Fruit fly (Drosophila melanogaster) whole organism, embryonic: Measurements from ENCODE around the gene Crz.

ENCODE experiments used
- Abd-B ChIP-seq: fragments of 200-800 bp; sonication (Bioruptor generic); optimal IDR thresholded peaks from 2 replicates; lab custom pipeline; 2018; ENCODE audit warnings: missing biosample characterization, mild to moderate bottlenecking, missing genetic modification characterization, moderate library complexity
- CG12071 ChIP-seq: fragments of 200-800 bp; sonication (Bioruptor generic); optimal IDR thresholded peaks from 3 replicates; lab custom pipeline; 2018; ENCODE audit warnings: missing biosample characterization, mild to moderate bottlenecking, missing genetic modification characterization
- CG12659 ChIP-seq: fragments of 200-800 bp; sonication (Bioruptor generic); optimal IDR thresholded peaks from 3 replicates; lab custom pipeline; 2017; ENCODE audit warnings: mild to moderate bottlenecking, missing biosample characterization, missing genetic modification reagents, missing genetic modification characterization
- CG12942 ChIP-seq: fragments of 200-800 bp; sonication (Bioruptor generic); optimal IDR thresholded peaks from 3 replicates; lab custom pipeline; 2016; ENCODE audit warnings: missing biosample characterization, missing genetic modification characterization
- CG13296 ChIP-seq: fragments of 200-800 bp; sonication (Bioruptor generic); optimal IDR thresholded peaks from 3 replicates; lab custom pipeline; 2018; ENCODE audit warnings: missing biosample characterization, mild to moderate bottlenecking, missing genetic modification characterization
- CG13894 ChIP-seq: fragments of 200-800 bp; sonication (Bioruptor generic); optimal IDR thresholded peaks from 3 replicates; lab custom pipeline; 2018; ENCODE audit warnings: missing biosample characterization, mild to moderate bottlenecking, missing genetic modification characterization, moderate library complexity
- CG14441 ChIP-seq: fragments of 200-800 bp; sonication (Bioruptor generic); IDR thresholded peaks from 2 replicates; pipeline ENCODE4 v1.3.6; 2022; ENCODE audit warnings: missing biosample characterization, missing genetic modification characterization
- CG15696 ChIP-seq: fragments of 200-800 bp; sonication (Bioruptor generic); optimal IDR thresholded peaks from 2 replicates; lab custom pipeline; 2019; ENCODE audit warnings: missing biosample characterization, mild to moderate bottlenecking, missing genetic modification characterization, moderate library complexity
- CG1647 ChIP-seq: fragments of 200-800 bp; sonication (Bioruptor generic); optimal IDR thresholded peaks from 3 replicates; lab custom pipeline; 2016; ENCODE audit warnings: missing biosample characterization, missing genetic modification characterization
- CG18599 ChIP-seq: fragments of 200-800 bp; sonication (Bioruptor generic); optimal IDR thresholded peaks from 3 replicates; lab custom pipeline; 2017; ENCODE audit warnings: missing biosample characterization, missing genetic modification characterization, mild to moderate bottlenecking, moderate library complexity, missing genetic modification reagents
- CG18619 ChIP-seq: fragments of 200-800 bp; sonication (Bioruptor generic); optimal IDR thresholded peaks from 3 replicates; lab custom pipeline; 2017; ENCODE audit warnings: missing biosample characterization, mild to moderate bottlenecking, missing genetic modification characterization
- CG3163 ChIP-seq: fragments of 200-800 bp; sonication (Bioruptor generic); optimal IDR thresholded peaks from 3 replicates; lab custom pipeline; 2016; ENCODE audit warnings: missing biosample characterization, missing genetic modification characterization
- CG4424 ChIP-seq: fragments of 200-800 bp; sonication (Bioruptor generic); optimal IDR thresholded peaks from 3 replicates; lab custom pipeline; 2016; ENCODE audit warnings: missing biosample characterization, missing genetic modification characterization
- CG7556 ChIP-seq: fragments of 200-800 bp; sonication (Bioruptor generic); optimal IDR thresholded peaks from 2 replicates; lab custom pipeline; 2017; ENCODE audit warnings: missing biosample characterization, mild to moderate bottlenecking, missing genetic modification characterization
- CG8089 ChIP-seq: fragments of 200-800 bp; sonication (Bioruptor generic); optimal IDR thresholded peaks from 3 replicates; lab custom pipeline; 2016; ENCODE audit warnings: missing biosample characterization, missing genetic modification characterization
- CG9437 ChIP-seq: fragments of 200-800 bp; sonication (Bioruptor generic); optimal IDR thresholded peaks from 2 replicates; lab custom pipeline; 2018; ENCODE audit warnings: missing biosample characterization, mild to moderate bottlenecking, missing genetic modification characterization
- Dek ChIP-seq: fragments of 200-800 bp; sonication (Bioruptor generic); optimal IDR thresholded peaks from 3 replicates; lab custom pipeline; 2019; ENCODE audit warnings: missing biosample characterization, mild to moderate bottlenecking, missing genetic modification characterization, moderate library complexity
- Fer3 ChIP-seq: fragments of 200-800 bp; sonication (Bioruptor generic); optimal IDR thresholded peaks from 2 replicates; lab custom pipeline; 2018; ENCODE audit warnings: missing biosample characterization, mild to moderate bottlenecking, missing genetic modification characterization, moderate library complexity
- Gug ChIP-seq: fragments of 200-800 bp; sonication (Bioruptor generic); IDR thresholded peaks from 4 replicates; pipeline ENCODE4 v1.3.6; 2022; ENCODE audit warnings: missing biosample characterization, missing genetic modification characterization
- H15 ChIP-seq: fragments of 200-800 bp; sonication (Bioruptor generic); IDR thresholded peaks from 3 replicates; pipeline ENCODE4 v1.3.6; 2022; ENCODE audit warnings: missing biosample characterization, missing genetic modification characterization
- HLH3B ChIP-seq: fragments of 200-800 bp; sonication (Bioruptor generic); IDR thresholded peaks from 2 replicates; pipeline ENCODE4 v1.3.6; 2022; ENCODE audit warnings: missing biosample characterization, missing genetic modification characterization
- HLHmδ ChIP-seq: fragments of 200-800 bp; sonication (Bioruptor generic); optimal IDR thresholded peaks from 2 replicates; lab custom pipeline; 2018; ENCODE audit warnings: missing biosample characterization, mild to moderate bottlenecking, missing genetic modification characterization, moderate library complexity
- Jarid2 ChIP-seq: fragments of 200-800 bp; sonication (Bioruptor generic); optimal IDR thresholded peaks from 3 replicates; lab custom pipeline; 2017; ENCODE audit warnings: mild to moderate bottlenecking, missing biosample characterization, missing genetic modification reagents, missing genetic modification characterization
- Tbp ChIP-seq: fragments of >200 bp; optimal IDR thresholded peaks from 2 replicates; lab custom pipeline; 2018; ENCODE audit warnings: missing biosample characterization, missing genetic modification characterization
- ap ChIP-seq: fragments of 200-800 bp; sonication (Bioruptor generic); IDR thresholded peaks from 2 replicates; pipeline ENCODE4 v1.3.6; 2022; ENCODE audit warnings: missing biosample characterization, missing genetic modification characterization
- caup ChIP-seq: fragments of 200-800 bp; sonication (Bioruptor generic); optimal IDR thresholded peaks from 3 replicates; lab custom pipeline; 2017; ENCODE audit warnings: missing biosample characterization, mild to moderate bottlenecking, missing genetic modification characterization, moderate library complexity; ENCODE audit not compliant: severe bottlenecking
- croc ChIP-seq: fragments of 200-800 bp; sonication (Bioruptor generic); conservative IDR thresholded peaks from 3 replicates; pipeline ENCODE4 v1.3.6; 2022; ENCODE audit warnings: missing biosample characterization, missing genetic modification characterization
- dmrt99B ChIP-seq: fragments of 200-800 bp; sonication (Bioruptor generic); optimal IDR thresholded peaks from 2 replicates; lab custom pipeline; 2018; ENCODE audit warnings: missing biosample characterization, mild to moderate bottlenecking, missing genetic modification characterization, moderate library complexity
- dpn ChIP-seq, 2 experiments: fragments of 200-800 bp; sonication (Bioruptor generic); optimal IDR thresholded peaks; 3 replicates each; lab custom pipeline; 2016; ENCODE audit warnings: missing biosample characterization in 2 of 2, missing genetic modification characterization in 2 of 2
- ewg ChIP-seq: fragments of 200-800 bp; sonication (Bioruptor generic); optimal IDR thresholded peaks from 3 replicates; lab custom pipeline; 2017; ENCODE audit warnings: mild to moderate bottlenecking, missing biosample characterization, missing genetic modification reagents, missing genetic modification characterization
- grau ChIP-seq: fragments of 200-800 bp; optimal IDR thresholded peaks from 3 replicates; lab custom pipeline; 2019; ENCODE audit warnings: missing biosample characterization, mild to moderate bottlenecking, missing genetic modification characterization, moderate library complexity
- kah ChIP-seq: fragments of 200-800 bp; sonication (Bioruptor generic); optimal IDR thresholded peaks from 2 replicates; lab custom pipeline; 2018; ENCODE audit warnings: missing biosample characterization, mild to moderate bottlenecking, missing genetic modification characterization
- klu ChIP-seq: fragments of 200-800 bp; sonication (Bioruptor generic); IDR thresholded peaks from 2 replicates; pipeline ENCODE4 v1.3.6; 2022; ENCODE audit warnings: missing biosample characterization, missing genetic modification characterization
- lmd ChIP-seq: fragments of 200-800 bp; sonication (Bioruptor generic); IDR thresholded peaks from 2 replicates; pipeline ENCODE4 v1.3.6; 2022; ENCODE audit warnings: missing biosample characterization, missing genetic modification characterization
- lov ChIP-seq, 2 experiments: fragments of 200-800 bp in 1 of 2; fragments of >200 bp in 1 of 2; sonication (Bioruptor generic) in 1 of 2; IDR thresholded peaks in 1 of 2; optimal IDR thresholded peaks in 1 of 2; 2 replicates in 1 of 2; 3 replicates in 1 of 2; pipeline versions ENCODE4 v1.3.6 to Lab custom; 2017 to 2022; ENCODE audit warnings: missing biosample characterization in 1 of 2, missing genetic modification characterization in 1 of 2
- nmo ChIP-seq: fragments of 200-800 bp; sonication (Bioruptor generic); optimal IDR thresholded peaks from 2 replicates; lab custom pipeline; 2018; ENCODE audit warnings: missing biosample characterization, mild to moderate bottlenecking, missing genetic modification characterization, moderate library complexity
- nom ChIP-seq: fragments of 200-800 bp; sonication (Bioruptor generic); optimal IDR thresholded peaks from 2 replicates; lab custom pipeline; 2017; ENCODE audit warnings: missing biosample characterization, missing genetic modification characterization, mild to moderate bottlenecking, moderate library complexity, missing genetic modification reagents
- onecut ChIP-seq: fragments of 200-800 bp; sonication (Bioruptor generic); IDR thresholded peaks from 2 replicates; pipeline ENCODE4 v1.3.6; 2022; ENCODE audit warnings: missing biosample characterization, missing genetic modification characterization
- trem ChIP-seq: fragments of 200-800 bp; optimal IDR thresholded peaks from 3 replicates; lab custom pipeline; 2019; ENCODE audit warnings: missing biosample characterization, mild to moderate bottlenecking, missing genetic modification characterization, moderate library complexity
- zf30C ChIP-seq: fragments of 200-800 bp; sonication (Bioruptor generic); optimal IDR thresholded peaks from 3 replicates; lab custom pipeline; 2018; ENCODE audit warnings: missing biosample characterization, mild to moderate bottlenecking, missing genetic modification characterization

Crz gene

dm6 chr3R:14353733-14354152, 39.1 kb downstream of the Crz start (continued):
- TF ChIP-seq CG13894 (tag; lab: Kevin White, UChicago): peak; percentile 36
- no peak for TF ChIP-seq onecut
- TF ChIP-seq nmo (GFP tag; lab: Kevin White, UChicago): peak; percentile 74
- TF ChIP-seq Gug (GFP tag; lab: Robert Waterston, UW): 0 out of 4 replicates have a peak, but pooled peaks have one; percentile 33
- peak; percentile 87 for TF ChIP-seq nom (GFP tag; lab: Kevin White, UChicago)
- peak; percentile 59 for TF ChIP-seq CG12659 (GFP tag; lab: Kevin White, UChicago)
- peak; percentile 27 for TF ChIP-seq kah
- no peak for TF ChIP-seq CG1647 (GFP tag; lab: Kevin White, UChicago)
- TF ChIP-seq HLH3B: peak; percentile 62
- TF ChIP-seq H15 (GFP tag; lab: Robert Waterston, UW): peak; percentile 30; the same call in 1 of the 3 replicates
- peak; percentile 49 for TF ChIP-seq Abd-B (GFP tag; lab: Kevin White, UChicago)
- TF ChIP-seq CG8089 (GFP tag; lab: Kevin White, UChicago): no peak
- peak; percentile 32 for TF ChIP-seq CG15696
- peak; percentile 70 for TF ChIP-seq Fer3
- TF ChIP-seq CG13296 (GFP tag; lab: Kevin White, UChicago): peak; percentile 81
- TF ChIP-seq Jarid2: peak; percentile 44
- peak; percentile 89 for TF ChIP-seq dmrt99B (tag; lab: Kevin White, UChicago)
- no peak for TF ChIP-seq Tbp (GFP tag; lab: Kevin White, UChicago)
- peak; percentile 76 for TF ChIP-seq grau (tag; lab: Kevin White, UChicago)
- TF ChIP-seq HLHmδ (GFP tag; lab: Kevin White, UChicago): no peak
- TF ChIP-seq CG18619: peak; percentile 67
- TF ChIP-seq CG18599 (GFP tag; lab: Kevin White, UChicago): peak; percentile 87
- TF ChIP-seq croc (GFP tag; lab: Robert Waterston, UW): peak; percentile 62; the same call in 1 of the 3 replicates
- peak; percentile 70 for TF ChIP-seq lmd (GFP tag; lab: Robert Waterston, UW)
- peak in 1 of 2 experiments; percentile 38 for TF ChIP-seq dpn (GFP tag; optimal IDR thresholded peaks at IDR 0.05; lab: Kevin White, UChicago)
- TF ChIP-seq CG4424: peak; percentile 68
- peak; percentile 40 for TF ChIP-seq CG14441 (GFP tag; lab: Robert Waterston, UW)
- peak; percentile 72 for TF ChIP-seq caup (GFP tag; lab: Kevin White, UChicago)
- TF ChIP-seq Dek (tag; lab: Kevin White, UChicago): peak; percentile 63
- TF ChIP-seq CG9437 (GFP tag; lab: Kevin White, UChicago): peak; percentile 55
- TF ChIP-seq CG12071: peak; percentile 39
- peak; percentile 42; the same call in 1 of the 2 replicates for TF ChIP-seq klu
- peak; percentile 30 for TF ChIP-seq CG12942 (GFP tag; lab: Kevin White, UChicago)
- peak; percentile 83 for TF ChIP-seq CG7556 (GFP tag; lab: Kevin White, UChicago)
- peak; percentile 39 for TF ChIP-seq ewg (GFP tag; lab: Kevin White, UChicago)

dm6 chr3R:14354599-14354998, 39.9 kb downstream of the Crz start:
- TF ChIP-seq zf30C (GFP tag; lab: Kevin White, UChicago): no peak
- no peak for TF ChIP-seq ap (GFP tag; lab: Robert Waterston, UW)
- TF ChIP-seq lov (optimal IDR thresholded peaks at IDR 0.05; lab: Kevin White, UChicago): no peak
- no peak for TF ChIP-seq lov (GFP tag; IDR thresholded peaks at IDR 0.05; lab: Robert Waterston, UW)
- no peak for TF ChIP-seq dmrt99B (tag; lab: Kevin White, UChicago)
- no peak for TF ChIP-seq trem (tag; lab: Kevin White, UChicago)
- no peak for TF ChIP-seq CG3163 (GFP tag; lab: Kevin White, UChicago)
- TF ChIP-seq, all 482 proteins: peak for 0
